Worm (Caenorhabditis elegans): ENCODE measurements around the gene tag-18.

ce11 chrX:3705319-3705718 is 28.5 kb downstream of the tag-18 start:
- TF ChIP-seq ama-1 (optimal IDR thresholded peaks at IDR 0.05) (no peak), ama-1 (GFP tag; optimal IDR thresholded peaks at IDR 0.05) (no peak), B0019.2 (GFP tag; conservative IDR thresholded peaks at IDR 0.05) (no peak), nhr-90 (tag; optimal IDR thresholded peaks at IDR 0.05) (no peak), snpc-1.1 (tag; optimal IDR thresholded peaks at IDR 0.05; ENCODE audit: insufficient read depth) (no peak), unc-130 (GFP tag; optimal IDR thresholded peaks at IDR 0.05) (no peak), ztf-6 (GFP tag; IDR thresholded peaks at IDR 0.05) (no peak), atf-7 (tag; optimal IDR thresholded peaks at IDR 0.05) (no peak), F49E8.2 (tag; optimal IDR thresholded peaks at IDR 0.05; ENCODE audit: insufficient read depth) (no peak), nhr-27 (tag; optimal IDR thresholded peaks at IDR 0.05) (no peak), madf-6 (GFP tag; IDR thresholded peaks at IDR 0.05) (no peak), lsy-27 (tag; optimal IDR thresholded peaks at IDR 0.05; ENCODE audit: borderline replicate concordance, insufficient read depth) (no peak), lin-40 (tag; optimal IDR thresholded peaks at IDR 0.05) (no peak), unc-62 (GFP tag; optimal IDR thresholded peaks at IDR 0.05) (no peak), pha-4 (tag; optimal IDR thresholded peaks at IDR 0.05) (no peak)

Data from whole organism, young adult.